Fruit fly (Drosophila melanogaster) whole organism, embryonic: ENCODE results near the gene GluRIIE.
A peak's percentile ranks its signal among the peaks of the same experiment; 100 is the strongest.

Experiments used
- Atf-2 ChIP-seq: fragments of 200-800 bp; sonication (Bioruptor generic); optimal IDR thresholded peaks from 2 replicates; lab custom pipeline; 2016; ENCODE audit warnings: missing biosample characterization, missing genetic modification characterization
- Awh ChIP-seq: fragments of 200-800 bp; sonication (Bioruptor generic); IDR thresholded peaks from 2 replicates; pipeline ENCODE4, ENCODE4 v1.3.6; 2022; ENCODE audit warnings: missing biosample characterization, missing genetic modification characterization
- B-H1 ChIP-seq: fragments of 200-800 bp; sonication (Bioruptor generic); IDR thresholded peaks from 3 replicates; pipeline ENCODE4 v1.3.6; 2022; ENCODE audit warnings: missing biosample characterization, missing genetic modification characterization
- C15 ChIP-seq: fragments of 200-800 bp; sonication (Bioruptor generic); IDR thresholded peaks from 3 replicates; pipeline ENCODE4 v1.3.6; 2022; ENCODE audit warnings: missing biosample characterization, missing genetic modification characterization
- CG10147 ChIP-seq: fragments of 200-800 bp; sonication (Bioruptor generic); optimal IDR thresholded peaks from 2 replicates; lab custom pipeline; 2019; ENCODE audit warnings: missing biosample characterization, mild to moderate bottlenecking, missing genetic modification characterization, moderate library complexity
- CG1024 ChIP-seq: fragments of 200-800 bp; sonication (Bioruptor generic); IDR thresholded peaks from 2 replicates; pipeline ENCODE4 v1.3.6; 2022; ENCODE audit warnings: missing biosample characterization, missing genetic modification characterization
- CG10267 ChIP-seq: fragments of 200-800 bp; sonication (Bioruptor generic); optimal IDR thresholded peaks from 2 replicates; lab custom pipeline; 2018; ENCODE audit warnings: missing biosample characterization, mild to moderate bottlenecking, missing genetic modification characterization, moderate library complexity
- CG10366 ChIP-seq: fragments of 200-800 bp; sonication (Bioruptor generic); IDR thresholded peaks from 2 replicates; pipeline ENCODE4 v1.3.6; 2022; ENCODE audit warnings: missing biosample characterization, missing genetic modification characterization
- CG10959 ChIP-seq: fragments of 200-800 bp; sonication (Bioruptor generic); IDR thresholded peaks from 2 replicates; pipeline ENCODE4 v1.3.6; 2022; ENCODE audit warnings: missing biosample characterization, missing genetic modification characterization
- CG11723 ChIP-seq: fragments of 200-800 bp; sonication (Bioruptor generic); optimal IDR thresholded peaks from 2 replicates; lab custom pipeline; 2017; ENCODE audit warnings: missing biosample characterization, mild to moderate bottlenecking, missing genetic modification characterization
- CG1529 ChIP-seq: fragments of 200-800 bp; sonication (Bioruptor generic); optimal IDR thresholded peaks from 3 replicates; lab custom pipeline; 2018; ENCODE audit warnings: missing biosample characterization, missing genetic modification characterization
- CG17568 ChIP-seq: fragments of 200-800 bp; sonication (Bioruptor generic); optimal IDR thresholded peaks from 2 replicates; lab custom pipeline; 2018; ENCODE audit warnings: missing biosample characterization, mild to moderate bottlenecking, missing genetic modification characterization, moderate library complexity
- CG17829 ChIP-seq: fragments of 200-800 bp; optimal IDR thresholded peaks from 2 replicates; lab custom pipeline; 2019; ENCODE audit warnings: missing biosample characterization, mild to moderate bottlenecking, missing genetic modification characterization, moderate library complexity
- CG1792 ChIP-seq: fragments of 200-800 bp; sonication (Bioruptor generic); optimal IDR thresholded peaks from 2 replicates; lab custom pipeline; 2016; ENCODE audit warnings: missing biosample characterization, missing genetic modification characterization
- CG1832 ChIP-seq: fragments of 200-800 bp; sonication (Bioruptor generic); optimal IDR thresholded peaks from 2 replicates; lab custom pipeline; 2017; ENCODE audit warnings: missing biosample characterization, mild to moderate bottlenecking, missing genetic modification characterization, inconsistent platforms
- CG30431 ChIP-seq: fragments of 200-800 bp; sonication (Bioruptor generic); optimal IDR thresholded peaks from 2 replicates; lab custom pipeline; 2017; ENCODE audit warnings: missing biosample characterization, missing genetic modification characterization
- CG31224 ChIP-seq: fragments of 200-800 bp; sonication (Bioruptor generic); IDR thresholded peaks from 2 replicates; pipeline ENCODE4 v1.3.6; 2022; ENCODE audit warnings: missing biosample characterization, missing genetic modification characterization
- CG3847 ChIP-seq: fragments of 200-800 bp; sonication (Bioruptor generic); IDR thresholded peaks from 2 replicates; pipeline ENCODE4 v1.3.6; 2022; ENCODE audit warnings: missing biosample characterization, missing genetic modification characterization
- CG4730 ChIP-seq: fragments of 200-800 bp; sonication (Bioruptor generic); IDR thresholded peaks from 2 replicates; pipeline ENCODE4 v1.3.6; 2022; ENCODE audit warnings: missing biosample characterization, missing genetic modification characterization
- CG4820 ChIP-seq: fragments of 200-800 bp; sonication (Bioruptor generic); optimal IDR thresholded peaks from 3 replicates; lab custom pipeline; 2016; ENCODE audit warnings: missing biosample characterization, missing genetic modification characterization
- CG6254 ChIP-seq: fragments of 200-800 bp; sonication (Bioruptor generic); optimal IDR thresholded peaks from 3 replicates; lab custom pipeline; 2017; ENCODE audit warnings: mild to moderate bottlenecking, missing biosample characterization, missing genetic modification reagents, missing genetic modification characterization
- CG9609 ChIP-seq: fragments of 200-800 bp; sonication (Bioruptor generic); optimal IDR thresholded peaks from 3 replicates; lab custom pipeline; 2016; ENCODE audit warnings: missing biosample characterization, missing genetic modification characterization
- CG9727 ChIP-seq: fragments of 200-800 bp; sonication (Bioruptor generic); optimal IDR thresholded peaks from 3 replicates; lab custom pipeline; 2017; ENCODE audit warnings: missing biosample characterization, mild to moderate bottlenecking, missing genetic modification characterization
- Dad ChIP-seq: fragments of 200-800 bp; sonication (Bioruptor generic); optimal IDR thresholded peaks from 3 replicates; lab custom pipeline; 2016; ENCODE audit warnings: missing biosample characterization, missing genetic modification characterization
- Ets97D ChIP-seq: fragments of 200-800 bp; sonication (Bioruptor generic); optimal IDR thresholded peaks from 3 replicates; lab custom pipeline; 2016; ENCODE audit warnings: missing biosample characterization, missing genetic modification characterization
- Fer1 ChIP-seq: fragments of 200-800 bp; sonication (Bioruptor generic); optimal IDR thresholded peaks from 2 replicates; lab custom pipeline; 2017; ENCODE audit warnings: missing biosample characterization, mild to moderate bottlenecking, missing genetic modification characterization
- HHEX ChIP-seq: fragments of 200-800 bp; sonication (Bioruptor generic); optimal IDR thresholded peaks from 3 replicates; lab custom pipeline; 2017; ENCODE audit warnings: missing biosample characterization, mild to moderate bottlenecking, missing genetic modification characterization, missing genetic modification reagents
- MBD-R2 ChIP-seq: fragments of 200-800 bp; sonication (Bioruptor generic); IDR thresholded peaks from 2 replicates; pipeline ENCODE4 v1.3.6; 2022; ENCODE audit warnings: missing biosample characterization, missing genetic modification characterization
- Med ChIP-seq: fragments of 200-800 bp; sonication (Bioruptor generic); peaks from one replicate; lab custom pipeline; 2016; ENCODE audit warnings: missing biosample characterization, missing genetic modification characterization, mild to moderate bottlenecking, inconsistent platforms, moderate library complexity
- NC2α ChIP-seq: fragments of 200-800 bp; sonication (Bioruptor generic); optimal IDR thresholded peaks from 2 replicates; lab custom pipeline; 2016; ENCODE audit warnings: missing biosample characterization, missing genetic modification characterization
- Oaz ChIP-seq: fragments of 200-800 bp; sonication (Bioruptor generic); IDR thresholded peaks from 2 replicates; pipeline ENCODE4 v1.3.6; 2022; ENCODE audit warnings: missing biosample characterization, missing genetic modification characterization
- Ravus ChIP-seq: fragments of 200-800 bp; sonication (Bioruptor generic); IDR thresholded peaks from 2 replicates; pipeline ENCODE4 v1.3.6; 2022; ENCODE audit warnings: missing biosample characterization, missing genetic modification characterization
- Tbp ChIP-seq: fragments of >200 bp; optimal IDR thresholded peaks from 2 replicates; lab custom pipeline; 2018; ENCODE audit warnings: missing biosample characterization, missing genetic modification characterization
- ara ChIP-seq: fragments of 200-800 bp; sonication (Bioruptor generic); IDR thresholded peaks from 2 replicates; pipeline ENCODE4 v1.3.6; 2022; ENCODE audit warnings: missing biosample characterization, missing genetic modification characterization
- bowl ChIP-seq: fragments of 200-800 bp; sonication (Bioruptor generic); IDR thresholded peaks from 2 replicates; pipeline ENCODE4 v1.3.6; 2022; ENCODE audit warnings: missing biosample characterization, missing genetic modification characterization
- cas ChIP-seq: fragments of 200-800 bp; sonication (Bioruptor generic); IDR thresholded peaks from 2 replicates; pipeline ENCODE4 v1.3.6; 2022; ENCODE audit warnings: missing biosample characterization, missing genetic modification characterization
- cato ChIP-seq: fragments of 200-800 bp; sonication (Bioruptor generic); optimal IDR thresholded peaks from 2 replicates; lab custom pipeline; 2016; ENCODE audit warnings: missing biosample characterization, missing genetic modification characterization, borderline replicate concordance
- da ChIP-seq: fragments of 200-800 bp; sonication (Bioruptor generic); optimal IDR thresholded peaks from 2 replicates; lab custom pipeline; 2016; ENCODE audit warnings: missing biosample characterization, missing genetic modification characterization
- dm ChIP-seq: fragments of 200-800 bp; sonication (Bioruptor generic); optimal IDR thresholded peaks from 3 replicates; lab custom pipeline; 2016; ENCODE audit warnings: missing biosample characterization, missing genetic modification characterization
- eve ChIP-seq, 2 experiments: fragments of >200 bp; optimal IDR thresholded peaks; 2 replicates each; lab custom pipeline; 2017; ENCODE audit warnings: missing biosample characterization in 2 of 2, missing genetic modification characterization in 2 of 2
- hb ChIP-seq: fragments of 200-800 bp; sonication (Bioruptor generic); IDR thresholded peaks from 3 replicates; pipeline ENCODE4 v1.3.6; 2022; ENCODE audit warnings: missing biosample characterization, missing genetic modification characterization; ENCODE audit not compliant: partially characterized antibody
- jumu ChIP-seq: fragments of 200-800 bp; sonication (Bioruptor generic); optimal IDR thresholded peaks from 3 replicates; lab custom pipeline; 2016; ENCODE audit warnings: missing biosample characterization, missing genetic modification characterization
- maf-S ChIP-seq: fragments of 200-800 bp; sonication (Bioruptor generic); optimal IDR thresholded peaks from 2 replicates; lab custom pipeline; 2016; ENCODE audit warnings: missing biosample characterization, missing genetic modification characterization
- pan ChIP-seq, 4 experiments: fragments of >200 bp in 3 of 4; fragments of 200-800 bp in 1 of 4; sonication (Bioruptor generic) in 1 of 4; optimal IDR thresholded peaks in 3 of 4; IDR thresholded peaks in 1 of 4; 2 replicates each; pipeline versions ENCODE4 v1.3.6 to Lab custom; 2017 to 2022; ENCODE audit warnings: missing biosample characterization in 2 of 4, missing genetic modification characterization in 2 of 4, mixed read lengths in 1 of 4
- pros ChIP-seq: fragments of 200-800 bp; sonication (Bioruptor generic); optimal IDR thresholded peaks from 3 replicates; lab custom pipeline; 2019; ENCODE audit warnings: missing biosample characterization, mild to moderate bottlenecking, missing genetic modification characterization, moderate library complexity
- run ChIP-seq: fragments of 200-800 bp; sonication (Bioruptor generic); optimal IDR thresholded peaks from 3 replicates; lab custom pipeline; 2018; ENCODE audit warnings: missing biosample characterization, mild to moderate bottlenecking, missing genetic modification characterization
- sens-2 ChIP-seq: fragments of 200-800 bp; sonication (Bioruptor generic); IDR thresholded peaks from 2 replicates; pipeline ENCODE4 v1.3.6; 2022; ENCODE audit warnings: missing biosample characterization, missing genetic modification characterization
- sob ChIP-seq: fragments of 200-800 bp; sonication (Bioruptor generic); IDR thresholded peaks from 2 replicates; pipeline ENCODE4 v1.3.6; 2022; ENCODE audit warnings: missing biosample characterization, missing genetic modification characterization
- sqz ChIP-seq: fragments of 200-800 bp; sonication (Bioruptor generic); optimal IDR thresholded peaks from 3 replicates; lab custom pipeline; 2018; ENCODE audit warnings: missing biosample characterization, mild to moderate bottlenecking, missing genetic modification characterization
- tgo ChIP-seq: fragments of 200-800 bp; sonication (Bioruptor generic); IDR thresholded peaks from 3 replicates; pipeline ENCODE4 v1.3.6; 2022; ENCODE audit warnings: missing biosample characterization, missing genetic modification characterization
- wek ChIP-seq: fragments of 200-800 bp; sonication (Bioruptor generic); optimal IDR thresholded peaks from 3 replicates; lab custom pipeline; 2018; ENCODE audit warnings: missing biosample characterization, mild to moderate bottlenecking, missing genetic modification characterization, moderate library complexity

GluRIIE gene

DNA sequence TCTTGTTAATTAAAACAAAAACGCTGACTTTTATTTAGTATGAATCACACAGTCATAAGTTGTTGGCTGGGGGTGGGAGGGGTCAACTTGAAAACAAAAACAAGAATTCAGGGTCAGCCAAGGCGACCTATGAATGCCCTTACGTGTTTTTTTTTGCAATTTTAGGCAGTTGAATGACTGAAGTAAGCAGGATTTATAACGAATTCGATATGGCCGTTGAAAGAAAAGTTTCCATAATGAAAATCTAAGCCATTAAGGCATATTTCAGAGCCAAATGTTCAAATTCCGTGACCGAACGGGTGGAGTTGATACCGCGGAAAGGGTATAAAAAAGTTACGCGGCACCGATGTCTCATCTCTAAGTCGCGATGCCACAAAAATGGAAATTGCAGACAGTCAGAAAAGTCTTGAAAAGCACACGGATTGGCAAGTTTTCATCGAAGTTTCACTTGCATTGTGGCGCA, 14.5 kb downstream of the GluRIIE start (continued):
- peak; percentile 34 for TF ChIP-seq CG17829 (tag; lab: Kevin White, UChicago)
- no peak for TF ChIP-seq hb (GFP tag; lab: Robert Waterston, UW)
- peak; percentile 68; the same call in 1 of the 2 replicates for TF ChIP-seq CG10366
- 0 out of 2 replicates have a peak, but pooled peaks have one; percentile 6 for TF ChIP-seq Oaz (GFP tag; lab: Robert Waterston, UW)
- TF ChIP-seq CG11723 (GFP tag; lab: Kevin White, UChicago), result no peak
- no peak for TF ChIP-seq B-H1 (GFP tag; lab: Robert Waterston, UW)
- TF ChIP-seq Awh (GFP tag; lab: Robert Waterston, UW), result 0 out of 2 replicates have a peak, but pooled peaks have one; percentile 39
- TF ChIP-seq pan (optimal IDR thresholded peaks at IDR 0.05; lab: Kevin White, UChicago), result no peak
- peak in 1 of 2 experiments; percentile 19 for TF ChIP-seq pan (GFP tag; optimal IDR thresholded peaks at IDR 0.05 in 1 of 2, IDR thresholded peaks at IDR 0.05 in 1 of 2)
- peak; percentile 47 for TF ChIP-seq CG4820 (GFP tag; lab: Kevin White, UChicago)
- peak; percentile 54 for TF ChIP-seq dm (GFP tag; lab: Kevin White, UChicago)
- TF ChIP-seq CG6254 (GFP tag; lab: Kevin White, UChicago), result no peak
- TF ChIP-seq wek (GFP tag; lab: Kevin White, UChicago), result no peak
- TF ChIP-seq sqz (GFP tag; lab: Kevin White, UChicago), result no peak
- TF ChIP-seq CG10267 (tag; lab: Kevin White, UChicago), result no peak
- peak; percentile 69 for TF ChIP-seq jumu (GFP tag; lab: Kevin White, UChicago)
- TF ChIP-seq CG3847 (GFP tag; lab: Robert Waterston, UW), result peak; percentile 57
- peak; percentile 21 for TF ChIP-seq Ravus
- TF ChIP-seq CG1024, result 0 out of 2 replicates have a peak, but pooled peaks have one; percentile 21
- TF ChIP-seq bowl (GFP tag; lab: Robert Waterston, UW), result no peak
- TF ChIP-seq CG30431 (GFP tag; lab: Kevin White, UChicago), result peak; percentile 49
- peak; percentile 66 for TF ChIP-seq tgo (GFP tag; lab: Robert Waterston, UW)
- no peak for TF ChIP-seq pros (GFP tag; lab: Kevin White, UChicago)
- TF ChIP-seq CG10959 (GFP tag; lab: Robert Waterston, UW), result no peak
- peak; percentile 61 for TF ChIP-seq Dad
- no peak for TF ChIP-seq da (GFP tag; lab: Kevin White, UChicago)
- peak; percentile 25 for TF ChIP-seq Ets97D
- no peak for TF ChIP-seq CG9727 (GFP tag; lab: Kevin White, UChicago)
- TF ChIP-seq cas, result peak; percentile 24; the same call in 1 of the 2 replicates
- TF ChIP-seq CG31224 (GFP tag; lab: Robert Waterston, UW), result peak; percentile 47; the same call in 1 of the 2 replicates
- TF ChIP-seq Atf-2 (GFP tag; lab: Kevin White, UChicago), result peak; percentile 38
- peak; percentile 65 for TF ChIP-seq CG9609
- TF ChIP-seq cato, result peak; percentile 32
- peak; percentile 52 for TF ChIP-seq ara (GFP tag; lab: Robert Waterston, UW)
- TF ChIP-seq CG10147 (GFP tag; lab: Kevin White, UChicago), result no peak
- TF ChIP-seq Tbp, result no peak
- no peak for TF ChIP-seq eve (GFP tag; optimal IDR thresholded peaks at IDR 0.05; lab: Kevin White, UChicago)
- TF ChIP-seq CG1832, result no peak
- TF ChIP-seq NC2α (GFP tag; lab: Kevin White, UChicago), result peak; percentile 50
- peak; percentile 47 for TF ChIP-seq CG1792 (GFP tag; lab: Kevin White, UChicago)
- peak; percentile 73 for TF ChIP-seq sob
- peak; percentile 78 for TF ChIP-seq Fer1 (GFP tag; lab: Kevin White, UChicago)
- TF ChIP-seq CG4730 (GFP tag; lab: Robert Waterston, UW), result peak; percentile 64
- peak; percentile 85 for TF ChIP-seq maf-S (GFP tag; lab: Kevin White, UChicago)
- no peak for TF ChIP-seq run (tag; lab: Kevin White, UChicago)
- peak; percentile 95 for TF ChIP-seq Med (GFP tag; lab: Kevin White, UChicago)
- TF ChIP-seq CG1529 (GFP tag; lab: Kevin White, UChicago), result no peak
- TF ChIP-seq MBD-R2 (GFP tag; lab: Robert Waterston, UW), result peak; percentile 55; the same call in 1 of the 2 replicates
- TF ChIP-seq CG17568, result no peak
- peak; percentile 62 for TF ChIP-seq HHEX (GFP tag; lab: Kevin White, UChicago)
- TF ChIP-seq sens-2 (GFP tag; lab: Robert Waterston, UW), result no peak
- no peak for TF ChIP-seq C15 (GFP tag; lab: Robert Waterston, UW)
